Worm (Caenorhabditis elegans): ENCODE measurements around the gene dpy-27.
"Not testable (repeated sequence)": the region's sequence is repeated elsewhere in the genome, so short reads cannot be mapped to it uniquely, and the experiment has no call there.

The dpy-27 gene

ce11 chrIII:3862918-3863385 is 43.5 kb upstream of the dpy-27 start, which contains the start of gene brc-1 (continued):
- TF ChIP-seq sea-2 (GFP tag; optimal IDR thresholded peaks at IDR 0.05) = no peak

- TF ChIP-seq pqm-1 (tag; optimal IDR thresholded peaks at IDR 0.05) (peak; percentile 84), pha-4 (tag; optimal IDR thresholded peaks at IDR 0.05) (peak; percentile 54), elt-2 (tag; optimal IDR thresholded peaks at IDR 0.05) (peak; percentile 69)
Observed at ce11 chrIII:3858003-3858402, 38.5 kb upstream of the dpy-27 start.

ce11 chrIII:3857007-3857406 is 37.5 kb upstream of the dpy-27 start:
- TF ChIP-seq nfya-1 (tag; optimal IDR thresholded peaks at IDR 0.05; ENCODE audit: insufficient read depth) = peak; percentile 20
- TF ChIP-seq nhr-23 (tag; optimal IDR thresholded peaks at IDR 0.05) = peak; percentile 27
- peak; percentile 30 for TF ChIP-seq nhr-43 (tag; optimal IDR thresholded peaks at IDR 0.05; ENCODE audit: poor library complexity, severe bottlenecking)
- TF ChIP-seq lin-15B (tag; optimal IDR thresholded peaks at IDR 0.05) = peak; percentile 25
- peak; percentile 12 for TF ChIP-seq lsy-12 (tag; optimal IDR thresholded peaks at IDR 0.05)
- peak; percentile 26 for TF ChIP-seq pha-4 (tag; optimal IDR thresholded peaks at IDR 0.05)

- TF ChIP-seq nhr-43 (tag; optimal IDR thresholded peaks at IDR 0.05; ENCODE audit: poor library complexity, severe bottlenecking) (peak; percentile 19), nhr-23 (tag; optimal IDR thresholded peaks at IDR 0.05) (peak; percentile 1), lsy-12 (tag; optimal IDR thresholded peaks at IDR 0.05) (peak; percentile 14), lin-15B (tag; optimal IDR thresholded peaks at IDR 0.05) (peak; percentile 38), nfya-1 (tag; optimal IDR thresholded peaks at IDR 0.05; ENCODE audit: insufficient read depth) (peak; percentile 5)
Observed at ce11 chrIII:3854868-3855267, 35.4 kb upstream of the dpy-27 start.

ce11 chrIII:3852030-3852579 is 32.6 kb upstream of the dpy-27 start, which contains the start of gene cyp-25A4:
cyp-25A4 (minus strand) TSS chrIII:3852080.
- TF ChIP-seq daf-12, R02D3.7, lin-39 (tag; optimal IDR thresholded peaks at IDR 0.05): not testable (repeated sequence)

- TF ChIP-seq ztf-4, ztf-11, nhr-11 (tag; optimal IDR thresholded peaks at IDR 0.05): not testable (repeated sequence)
Observed at ce11 chrIII:3844746-3845145, 25.3 kb upstream of the dpy-27 start, which contains the start of gene maph-1.3. maph-1.3 (plus strand) TSS chrIII:3844893.

- TF ChIP-seq sea-2 (GFP tag; optimal IDR thresholded peaks at IDR 0.05); skn-1 (tag; optimal IDR thresholded peaks at IDR 0.05); ZK546.5 (tag; optimal IDR thresholded peaks at IDR 0.05): not testable (repeated sequence)
Observed at ce11 chrIII:3843514-3843913, 24.0 kb upstream of the dpy-27 start, which contains the start of gene C36A4.4. C36A4.4 (minus strand) TSS chrIII:3843614.

ce11 chrIII:3840279-3840678 is 20.8 kb upstream of the dpy-27 start, which contains the start of gene C36A4.11:
C36A4.11 (plus strand) TSS chrIII:3840579.
- TF ChIP-seq egl-5, tbx-2, jun-1 (tag; optimal IDR thresholded peaks at IDR 0.05): not testable (repeated sequence)

ce11 chrIII:3839635-3840034 is 20.2 kb upstream of the dpy-27 start, which contains the start of gene cyp-25A3:
cyp-25A3 (minus strand) TSS chrIII:3839735.
- TF ChIP-seq lin-39 (tag; optimal IDR thresholded peaks at IDR 0.05) (no peak), hmg-11 (tag; optimal IDR thresholded peaks at IDR 0.05) (no peak)
